Worm (Caenorhabditis elegans) whole organism, L2 larva: Measurements from ENCODE around the gene zmp-1.

Experiments
- blmp-1 ChIP-seq: sonication (generic microtip); optimal IDR thresholded peaks from 2 replicates; lab custom pipeline; 2017; ENCODE audit warnings: missing genetic modification characterization, mild to moderate bottlenecking, missing compliant biosample characterization, antibody characterized with exemption, moderate library complexity; ENCODE audit not compliant: insufficient read depth
- ceh-16 ChIP-seq: fragments of 150-350 bp; optimal IDR thresholded peaks from 2 replicates; lab custom pipeline; 2014; ENCODE audit warnings: missing biosample characterization, missing genetic modification characterization
- lin-13 ChIP-seq: fragments of 150-350 bp; optimal IDR thresholded peaks from 2 replicates; lab custom pipeline; 2014; ENCODE audit warnings: missing biosample characterization, missing genetic modification reagents, missing genetic modification characterization
- unc-39 ChIP-seq: fragments of 150-350 bp; optimal IDR thresholded peaks from 2 replicates; lab custom pipeline; 2014; ENCODE audit warnings: missing biosample characterization, missing genetic modification characterization
- ztf-1 ChIP-seq: fragments of 200-800 bp; sonication (Bioruptor generic); conservative IDR thresholded peaks from 2 replicates; pipeline ENCODE4 v1.3.6; 2022; ENCODE audit warnings: missing genetic modification characterization, missing compliant biosample characterization

DNA sequence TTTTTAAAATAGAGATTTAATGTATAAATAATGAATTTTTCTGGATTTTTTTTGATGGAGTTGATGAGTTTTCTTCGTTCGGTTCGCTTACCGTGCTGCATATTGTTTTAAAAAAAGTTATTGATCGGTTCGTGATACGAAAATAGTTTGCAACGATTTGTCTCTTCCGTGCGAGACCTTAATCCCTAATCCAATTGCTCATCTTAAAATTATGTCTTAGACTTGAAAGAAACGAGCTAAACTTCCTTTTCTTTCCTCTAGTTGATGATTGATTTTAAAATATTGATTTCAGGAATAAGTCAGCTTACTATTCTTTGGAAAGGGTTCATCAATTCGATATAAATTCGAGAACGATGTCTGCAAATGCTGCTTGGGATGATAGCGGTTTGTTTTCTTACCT, 24.3 kb downstream of the zmp-1 start, which contains the start of gene C28H8.3:
- TF ChIP-seq blmp-1 (tag; lab: Kevin White, UChicago) (no peak), ztf-1 (GFP tag; lab: Robert Waterston, UW) (no peak), lin-13 (no peak), unc-39 (no peak), ceh-16 (tag; lab: Kevin White, UChicago) (no peak)
